Worm (Caenorhabditis elegans) whole organism, mixed stage, embryonic: ENCODE measurements around the gene atg-16.2.

Source experiments
- ceh-83 ChIP-seq: fragments of 200-800 bp; sonication (Bioruptor generic); optimal IDR thresholded peaks from 2 replicates; lab custom pipeline; 2018; ENCODE audit warnings: mild to moderate bottlenecking, missing genetic modification characterization, missing compliant biosample characterization
- lin-13 ChIP-seq: fragments of 150-350 bp; optimal IDR thresholded peaks from 2 replicates; lab custom pipeline; 2014; ENCODE audit warnings: missing biosample characterization, missing genetic modification characterization
- lsy-2 ChIP-seq: fragments of 150-350 bp; optimal IDR thresholded peaks from 2 replicates; lab custom pipeline; 2014; ENCODE audit warnings: missing biosample characterization, missing genetic modification characterization
- nhr-76 ChIP-seq: sonication (generic microtip); optimal IDR thresholded peaks from 2 replicates; lab custom pipeline; 2017; ENCODE audit warnings: missing biosample characterization, missing genetic modification characterization
- unc-62 ChIP-seq: fragments of 150-350 bp; optimal IDR thresholded peaks from 2 replicates; lab custom pipeline; 2014; ENCODE audit warnings: missing biosample characterization, missing genetic modification reagents, missing genetic modification characterization
- ztf-11 ChIP-seq: fragments of 150-350 bp; optimal IDR thresholded peaks from 2 replicates; lab custom pipeline; 2014; ENCODE audit warnings: missing biosample characterization, missing genetic modification characterization

DNA sequence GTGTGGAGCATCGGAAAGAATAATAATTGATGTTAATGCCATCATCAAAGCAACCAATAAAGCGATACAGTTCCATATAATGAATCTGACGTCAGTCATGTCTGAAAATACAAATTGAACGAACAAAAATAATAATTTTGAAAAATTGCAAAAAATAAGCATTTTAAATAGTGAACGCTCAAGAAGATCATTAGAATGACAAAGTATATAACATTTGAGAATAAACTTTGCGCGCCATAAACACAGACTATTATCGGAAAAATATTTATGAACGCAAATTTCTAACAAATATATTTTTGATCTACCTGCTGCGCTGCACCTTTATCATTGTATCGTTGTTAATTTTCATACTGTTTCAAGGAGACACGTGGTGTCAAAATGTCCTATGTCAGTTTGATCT is 48.2 kb upstream of the atg-16.2 start, which contains the start of gene R05G9.3:
- TF ChIP-seq nhr-76 (no peak), unc-62 (GFP tag; lab: Kevin White, UChicago) (no peak), lin-13 (tag; lab: Kevin White, UChicago) (no peak), ceh-83 (GFP tag; lab: Kevin White, UChicago) (no peak), ztf-11 (no peak), lsy-2 (tag; lab: Kevin White, UChicago) (no peak)
